Fruit fly (Drosophila melanogaster): Measurements from ENCODE around the gene CG15764.
A peak's percentile ranks its signal among the peaks of the same experiment; 100 is the strongest.

The CG15764 gene

dm6 chrX:5894529-5895487 is 25.9 kb downstream of the CG15764 start:
- no peak for TF ChIP-seq psq (optimal IDR thresholded peaks at IDR 0.05)
- no peak for TF ChIP-seq usp (GFP tag; optimal IDR thresholded peaks at IDR 0.05)
- no peak for TF ChIP-seq Dll (optimal IDR thresholded peaks at IDR 0.05)
- TF ChIP-seq CG8478 (optimal IDR thresholded peaks at IDR 0.05): no peak
- no peak for TF ChIP-seq EcR (GFP tag; optimal IDR thresholded peaks at IDR 0.05)

- TF ChIP-seq EcR (GFP tag; optimal IDR thresholded peaks at IDR 0.05) (no peak), Dll (optimal IDR thresholded peaks at IDR 0.05) (no peak), usp (GFP tag; optimal IDR thresholded peaks at IDR 0.05) (no peak), psq (optimal IDR thresholded peaks at IDR 0.05) (no peak), CG8478 (optimal IDR thresholded peaks at IDR 0.05) (no peak), pan (optimal IDR thresholded peaks at IDR 0.05) (no peak)
Measured at dm6 chrX:5895821-5896550, 27.1 kb downstream of the CG15764 start.

dm6 chrX:5896809-5897700 is 28.2 kb downstream of the CG15764 start:
- TF ChIP-seq pan (optimal IDR thresholded peaks at IDR 0.05) (no peak), usp (GFP tag; optimal IDR thresholded peaks at IDR 0.05) (no peak), EcR (GFP tag; optimal IDR thresholded peaks at IDR 0.05) (no peak), Dll (optimal IDR thresholded peaks at IDR 0.05) (no peak), psq (optimal IDR thresholded peaks at IDR 0.05) (no peak), CG8478 (optimal IDR thresholded peaks at IDR 0.05) (no peak)

dm6 chrX:5899241-5900145 is 30.6 kb downstream of the CG15764 start:
- TF ChIP-seq psq (optimal IDR thresholded peaks at IDR 0.05): no peak
- peak; percentile 12 for TF ChIP-seq CG8478 (optimal IDR thresholded peaks at IDR 0.05)
- no peak for TF ChIP-seq pan (optimal IDR thresholded peaks at IDR 0.05)
- no peak for TF ChIP-seq usp (GFP tag; optimal IDR thresholded peaks at IDR 0.05)
- peak; percentile 38 for TF ChIP-seq Dll (optimal IDR thresholded peaks at IDR 0.05)
- no peak for TF ChIP-seq EcR (GFP tag; optimal IDR thresholded peaks at IDR 0.05)

dm6 chrX:5900146-5901093 is 31.5 kb downstream of the CG15764 start, which contains the start of gene Act5C:
TSS of gene Act5C (plus strand) at chrX:5900861.
- TF ChIP-seq psq (optimal IDR thresholded peaks at IDR 0.05) (no peak), EcR (GFP tag; optimal IDR thresholded peaks at IDR 0.05) (no peak), CG8478 (optimal IDR thresholded peaks at IDR 0.05) (no peak), usp (GFP tag; optimal IDR thresholded peaks at IDR 0.05) (no peak), pan (optimal IDR thresholded peaks at IDR 0.05) (no peak), Dll (optimal IDR thresholded peaks at IDR 0.05) (no peak)

- TF ChIP-seq EcR (GFP tag; optimal IDR thresholded peaks at IDR 0.05) (no peak), CG8478 (optimal IDR thresholded peaks at IDR 0.05) (peak; percentile 68), Dll (optimal IDR thresholded peaks at IDR 0.05) (peak; percentile 81)
Measured at dm6 chrX:5901628-5902213, 32.8 kb downstream of the CG15764 start.

- TF ChIP-seq EcR (GFP tag; optimal IDR thresholded peaks at IDR 0.05): no peak
- no peak for TF ChIP-seq psq (optimal IDR thresholded peaks at IDR 0.05)
- TF ChIP-seq usp (GFP tag; optimal IDR thresholded peaks at IDR 0.05): no peak
- TF ChIP-seq Dll (optimal IDR thresholded peaks at IDR 0.05): no peak
- no peak for TF ChIP-seq pan (optimal IDR thresholded peaks at IDR 0.05)
Measured at dm6 chrX:5902701-5903100, 33.8 kb downstream of the CG15764 start.

dm6 chrX:5904377-5905085 is 35.6 kb downstream of the CG15764 start:
- peak in 1 of 2 experiments; percentile 94 for TF ChIP-seq EcR (GFP tag; optimal IDR thresholded peaks at IDR 0.05)
- no peak for TF ChIP-seq psq (optimal IDR thresholded peaks at IDR 0.05)

dm6 chrX:5905086-5905400 is 36.1 kb downstream of the CG15764 start:
- no peak for TF ChIP-seq CG8478 (optimal IDR thresholded peaks at IDR 0.05)
- TF ChIP-seq psq (optimal IDR thresholded peaks at IDR 0.05): no peak
- no peak for TF ChIP-seq EcR (GFP tag; optimal IDR thresholded peaks at IDR 0.05)
- TF ChIP-seq pan (optimal IDR thresholded peaks at IDR 0.05): no peak
- TF ChIP-seq Dll (optimal IDR thresholded peaks at IDR 0.05): no peak
- no peak for TF ChIP-seq usp (GFP tag; optimal IDR thresholded peaks at IDR 0.05)
